Worm (Caenorhabditis elegans) whole organism, L2 larva: ENCODE measurements around the gene ZK829.7.

Experiments
- C34F6.9 ChIP-seq: fragments of 150-350 bp; optimal IDR thresholded peaks from 2 replicates; lab custom pipeline; 2014; ENCODE audit warnings: missing biosample characterization, missing genetic modification characterization
- F13H6.1 ChIP-seq: sonication (generic microtip); optimal IDR thresholded peaks from 2 replicates; lab custom pipeline; 2016; ENCODE audit warnings: missing genetic modification characterization, missing compliant biosample characterization
- R02D3.7 ChIP-seq: fragments of 150-350 bp; optimal IDR thresholded peaks from 2 replicates; lab custom pipeline; 2014; ENCODE audit warnings: missing biosample characterization, missing genetic modification characterization
- ZK546.5 ChIP-seq: sonication (generic microtip); optimal IDR thresholded peaks from 2 replicates; lab custom pipeline; 2017; ENCODE audit warnings: missing biosample characterization, missing genetic modification characterization
- alr-1 ChIP-seq: fragments of 150-350 bp; optimal IDR thresholded peaks from 2 replicates; lab custom pipeline; 2014; ENCODE audit warnings: missing biosample characterization, missing genetic modification characterization
- ama-1 ChIP-seq: fragments of 150-350 bp; optimal IDR thresholded peaks from 2 replicates; lab custom pipeline; 2018; ENCODE audit warnings: inconsistent platforms
- blmp-1 ChIP-seq: sonication (generic microtip); optimal IDR thresholded peaks from 2 replicates; lab custom pipeline; 2017; ENCODE audit warnings: missing genetic modification characterization, mild to moderate bottlenecking, missing compliant biosample characterization, antibody characterized with exemption, moderate library complexity; ENCODE audit not compliant: insufficient read depth
- ceh-16 ChIP-seq: fragments of 150-350 bp; optimal IDR thresholded peaks from 2 replicates; lab custom pipeline; 2014; ENCODE audit warnings: missing biosample characterization, missing genetic modification characterization
- ceh-82 ChIP-seq: fragments of 150-350 bp; optimal IDR thresholded peaks from 2 replicates; lab custom pipeline; 2014; ENCODE audit warnings: missing biosample characterization, missing genetic modification characterization
- crh-2 ChIP-seq: sonication (generic microtip); optimal IDR thresholded peaks from 2 replicates; lab custom pipeline; 2017; ENCODE audit warnings: missing biosample characterization, missing genetic modification characterization
- dmd-4 ChIP-seq: sonication (generic microtip); optimal IDR thresholded peaks from 2 replicates; lab custom pipeline; 2017; ENCODE audit warnings: missing biosample characterization, missing genetic modification characterization
- egl-27 ChIP-seq: sonication (generic microtip); optimal IDR thresholded peaks from 3 replicates; lab custom pipeline; 2017; ENCODE audit warnings: missing biosample characterization, missing genetic modification reagents, missing genetic modification characterization
- elt-1 ChIP-seq: fragments of 150-350 bp; optimal IDR thresholded peaks from 2 replicates; lab custom pipeline; 2014; ENCODE audit warnings: missing biosample characterization, missing genetic modification characterization
- elt-3 ChIP-seq: sonication (generic microtip); optimal IDR thresholded peaks from 2 replicates; lab custom pipeline; 2017; ENCODE audit warnings: missing biosample characterization, missing genetic modification characterization
- fos-1 ChIP-seq: fragments of 150-350 bp; optimal IDR thresholded peaks from 2 replicates; lab custom pipeline; 2014; ENCODE audit warnings: missing biosample characterization, missing genetic modification characterization
- gmeb-1 ChIP-seq: fragments of 150-350 bp; optimal IDR thresholded peaks from 2 replicates; lab custom pipeline; 2014; ENCODE audit warnings: missing biosample characterization, missing genetic modification characterization
- lin-11 ChIP-seq: fragments of 150-350 bp; sonication (generic microtip); optimal IDR thresholded peaks from 2 replicates; lab custom pipeline; 2014; ENCODE audit warnings: missing biosample characterization, missing genetic modification characterization, inconsistent platforms, mixed read lengths
- lin-13 ChIP-seq: fragments of 150-350 bp; optimal IDR thresholded peaks from 2 replicates; lab custom pipeline; 2014; ENCODE audit warnings: missing biosample characterization, missing genetic modification reagents, missing genetic modification characterization
- lin-39 ChIP-seq: fragments of 150-350 bp; optimal IDR thresholded peaks from 2 replicates; lab custom pipeline; 2014; ENCODE audit warnings: missing biosample characterization, missing genetic modification reagents, missing genetic modification characterization
- lsy-2 ChIP-seq, 2 experiments: fragments of 150-350 bp in 1 of 2; sonication (generic microtip) in 1 of 2; optimal IDR thresholded peaks; 2 replicates each; lab custom pipeline; 2014 to 2017; ENCODE audit warnings: missing biosample characterization in 2 of 2, missing genetic modification characterization in 2 of 2
- mab-5 ChIP-seq: fragments of 150-350 bp; optimal IDR thresholded peaks from 2 replicates; lab custom pipeline; 2014; ENCODE audit warnings: missing biosample characterization, missing genetic modification characterization
- mbf-1 ChIP-seq: sonication (generic microtip); optimal IDR thresholded peaks from 2 replicates; lab custom pipeline; 2017; ENCODE audit warnings: missing biosample characterization, missing genetic modification characterization
- mdl-1 ChIP-seq, 2 experiments: fragments of 150-350 bp in 1 of 2; sonication (generic microtip) in 1 of 2; optimal IDR thresholded peaks; 2 replicates each; lab custom pipeline; 2017; ENCODE audit warnings: missing biosample characterization in 2 of 2, missing genetic modification characterization in 2 of 2
- nhr-10 ChIP-seq: sonication (generic microtip); optimal IDR thresholded peaks from 2 replicates; lab custom pipeline; 2017; ENCODE audit warnings: missing biosample characterization, missing genetic modification characterization
- nhr-11 ChIP-seq: fragments of 150-350 bp; optimal IDR thresholded peaks from 2 replicates; lab custom pipeline; 2014; ENCODE audit warnings: missing biosample characterization, missing genetic modification characterization
- nhr-12 ChIP-seq: fragments of 150-350 bp; optimal IDR thresholded peaks from 2 replicates; lab custom pipeline; 2014; ENCODE audit warnings: missing biosample characterization, missing genetic modification characterization
- nhr-129 ChIP-seq: fragments of 150-350 bp; optimal IDR thresholded peaks from 2 replicates; lab custom pipeline; 2014; ENCODE audit warnings: missing biosample characterization, missing genetic modification characterization
- nhr-21 ChIP-seq: fragments of 150-350 bp; optimal IDR thresholded peaks from 2 replicates; lab custom pipeline; 2014; ENCODE audit warnings: missing biosample characterization, missing genetic modification characterization
- nhr-23 ChIP-seq: fragments of 150-350 bp; optimal IDR thresholded peaks from 2 replicates; lab custom pipeline; 2014; ENCODE audit warnings: missing biosample characterization, missing genetic modification reagents, missing genetic modification characterization
- nhr-237 ChIP-seq: fragments of 150-350 bp; optimal IDR thresholded peaks from 2 replicates; lab custom pipeline; 2014; ENCODE audit warnings: missing biosample characterization, missing genetic modification characterization
- nhr-25 ChIP-seq: fragments of 150-350 bp; sonication (generic microtip); optimal IDR thresholded peaks from 3 replicates; lab custom pipeline; 2014; ENCODE audit warnings: missing biosample characterization, missing genetic modification characterization
- nhr-6 ChIP-seq: fragments of 150-350 bp; optimal IDR thresholded peaks from 2 replicates; lab custom pipeline; 2014; ENCODE audit warnings: missing biosample characterization, missing genetic modification characterization
- peb-1 ChIP-seq: fragments of 150-350 bp; optimal IDR thresholded peaks from 2 replicates; lab custom pipeline; 2014; ENCODE audit warnings: missing biosample characterization, missing genetic modification characterization
- sem-4 ChIP-seq: fragments of 150-350 bp; optimal IDR thresholded peaks from 2 replicates; lab custom pipeline; 2014; ENCODE audit warnings: missing biosample characterization, missing genetic modification reagents, missing genetic modification characterization
- skn-1 ChIP-seq: sonication (generic microtip); optimal IDR thresholded peaks from 2 replicates; lab custom pipeline; 2017; ENCODE audit warnings: missing biosample characterization, missing genetic modification characterization
- sma-3 ChIP-seq: sonication (generic microtip); optimal IDR thresholded peaks from 2 replicates; lab custom pipeline; 2016; ENCODE audit warnings: missing genetic modification reagents, missing genetic modification characterization, missing compliant biosample characterization
- sma-9 ChIP-seq, 2 experiments: fragments of 150-350 bp in 1 of 2; sonication (generic microtip) in 1 of 2; optimal IDR thresholded peaks; 2 replicates each; lab custom pipeline; 2014 to 2016; ENCODE audit warnings: missing genetic modification characterization in 2 of 2, mild to moderate bottlenecking in 1 of 2, missing biosample characterization in 1 of 2, missing compliant biosample characterization in 1 of 2, missing genetic modification reagents in 1 of 2, moderate library complexity in 1 of 2
- unc-39 ChIP-seq: fragments of 150-350 bp; optimal IDR thresholded peaks from 2 replicates; lab custom pipeline; 2014; ENCODE audit warnings: missing biosample characterization, missing genetic modification characterization
- unc-55 ChIP-seq: fragments of 150-350 bp; sonication (generic microtip); optimal IDR thresholded peaks from 3 replicates; lab custom pipeline; 2014; ENCODE audit warnings: missing biosample characterization, missing genetic modification reagents, missing genetic modification characterization
- unc-62 ChIP-seq: fragments of 150-350 bp; optimal IDR thresholded peaks from 2 replicates; lab custom pipeline; 2014; ENCODE audit warnings: missing biosample characterization, missing genetic modification reagents, missing genetic modification characterization
- zag-1 ChIP-seq: fragments of 150-350 bp; optimal IDR thresholded peaks from 2 replicates; lab custom pipeline; 2014; ENCODE audit warnings: missing biosample characterization, missing genetic modification characterization
- ztf-1 ChIP-seq: fragments of 200-800 bp; sonication (Bioruptor generic); conservative IDR thresholded peaks from 2 replicates; pipeline ENCODE4 v1.3.6; 2022; ENCODE audit warnings: missing genetic modification characterization, missing compliant biosample characterization
- ztf-11 ChIP-seq: sonication (generic microtip); optimal IDR thresholded peaks from 2 replicates; lab custom pipeline; 2017; ENCODE audit warnings: missing biosample characterization, missing genetic modification characterization
- ztf-4 ChIP-seq: fragments of 150-350 bp; optimal IDR thresholded peaks from 2 replicates; lab custom pipeline; 2014; ENCODE audit warnings: missing biosample characterization, missing genetic modification characterization

Gene ZK829.7

ce11 chrIV:11916907-11917306, 44.4 kb downstream of the ZK829.7 start, which contains the start of gene ZK822.10:
Gene ZK822.10, plus strand, starts transcription at chrIV:11917137.
- TF ChIP-seq fos-1 (peak; percentile 12), F13H6.1 (tag; lab: Kevin White, UChicago) (peak; percentile 49), nhr-129 (tag; lab: Kevin White, UChicago) (peak; percentile 9), C34F6.9 (tag; lab: Kevin White, UChicago) (no peak), sma-9 (GFP tag; optimal IDR thresholded peaks at IDR 0.05; lab: Kevin White, UChicago) (peak; percentile 35), sma-9 (tag; optimal IDR thresholded peaks at IDR 0.05; lab: Kevin White, UChicago) (no peak), lsy-2 (tag; optimal IDR thresholded peaks at IDR 0.05; lab: Kevin White, UChicago) (no peak)

ce11 chrIV:11915768-11916453, 45.4 kb downstream of the ZK829.7 start, which contains the start of gene ZK822.9:
Gene ZK822.9, plus strand, starts transcription at chrIV:11915947.
- TF ChIP-seq mdl-1 (tag; optimal IDR thresholded peaks at IDR 0.05; lab: Kevin White, UChicago) (peak in 1 of 2 experiments; percentile 2), nhr-21 (tag; lab: Kevin White, UChicago) (peak; percentile 31), ztf-1 (GFP tag; lab: Robert Waterston, UW) (no peak), nhr-25 (tag; lab: Kevin White, UChicago) (no peak), crh-2 (peak; percentile 3), mbf-1 (tag; lab: Kevin White, UChicago) (no peak), sma-9 (GFP tag; optimal IDR thresholded peaks at IDR 0.05; lab: Kevin White, UChicago) (peak; percentile 31), sma-9 (tag; optimal IDR thresholded peaks at IDR 0.05; lab: Kevin White, UChicago) (peak; percentile 14), fos-1 (peak; percentile 11)

ce11 chrIV:11914837-11915737, 46.2 kb downstream of the ZK829.7 start, which contains the start of gene fat-6:
Gene fat-6, minus strand, starts transcription at chrIV:11915687.
- no peak for TF ChIP-seq ceh-82 (tag; lab: Kevin White, UChicago)
- no peak for TF ChIP-seq dmd-4 (tag; lab: Kevin White, UChicago)
- TF ChIP-seq elt-1 (tag; lab: Kevin White, UChicago): no peak
- TF ChIP-seq ztf-4: no peak
- TF ChIP-seq ZK546.5 (tag; lab: Kevin White, UChicago): no peak
- no peak for TF ChIP-seq mbf-1 (tag; lab: Kevin White, UChicago)
- no peak for TF ChIP-seq mdl-1 (tag; optimal IDR thresholded peaks at IDR 0.05; lab: Kevin White, UChicago)
- peak; percentile 72 for TF ChIP-seq sma-9 (GFP tag; optimal IDR thresholded peaks at IDR 0.05; lab: Kevin White, UChicago)
- no peak for TF ChIP-seq sma-9 (tag; optimal IDR thresholded peaks at IDR 0.05; lab: Kevin White, UChicago)
- TF ChIP-seq unc-39 (tag; lab: Kevin White, UChicago): no peak
- TF ChIP-seq nhr-11 (tag; lab: Kevin White, UChicago): no peak
- TF ChIP-seq alr-1 (tag; lab: Kevin White, UChicago): no peak
- no peak for TF ChIP-seq nhr-10 (tag; lab: Kevin White, UChicago)
- TF ChIP-seq nhr-23 (tag; lab: Kevin White, UChicago): no peak
- no peak for TF ChIP-seq sem-4 (tag; lab: Kevin White, UChicago)
- TF ChIP-seq ztf-1 (GFP tag; lab: Robert Waterston, UW): no peak
- no peak for TF ChIP-seq skn-1 (tag; lab: Kevin White, UChicago)
- peak in 1 of 2 experiments; percentile 14 for TF ChIP-seq lsy-2 (tag; optimal IDR thresholded peaks at IDR 0.05; lab: Kevin White, UChicago)
- TF ChIP-seq elt-3 (tag; lab: Kevin White, UChicago): no peak
- TF ChIP-seq ztf-11 (tag; lab: Kevin White, UChicago): no peak
- TF ChIP-seq lin-13 (GFP tag; lab: Kevin White, UChicago): no peak
- no peak for TF ChIP-seq egl-27 (tag; lab: Kevin White, UChicago)
- no peak for TF ChIP-seq lin-39 (tag; lab: Kevin White, UChicago)
- TF ChIP-seq fos-1: peak; percentile 65
- TF ChIP-seq ceh-16 (tag; lab: Kevin White, UChicago): no peak
- no peak for TF ChIP-seq blmp-1 (tag; lab: Kevin White, UChicago)
- peak; percentile 3 for TF ChIP-seq nhr-25 (tag; lab: Kevin White, UChicago)
- no peak for TF ChIP-seq peb-1 (tag; lab: Kevin White, UChicago)
- no peak for TF ChIP-seq nhr-237
- peak; percentile 17 for TF ChIP-seq F13H6.1 (tag; lab: Kevin White, UChicago)
- no peak for TF ChIP-seq nhr-129 (tag; lab: Kevin White, UChicago)
- TF ChIP-seq nhr-12 (tag; lab: Kevin White, UChicago): no peak
- no peak for TF ChIP-seq C34F6.9 (tag; lab: Kevin White, UChicago)
- TF ChIP-seq zag-1 (tag; lab: Kevin White, UChicago): no peak
- no peak for TF ChIP-seq ama-1 (lab: Kevin White, UChicago)
- TF ChIP-seq R02D3.7 (tag; lab: Kevin White, UChicago): no peak
- TF ChIP-seq nhr-21 (tag; lab: Kevin White, UChicago): peak; percentile 53
- no peak for TF ChIP-seq mab-5 (tag; lab: Kevin White, UChicago)
- TF ChIP-seq lin-11 (tag; lab: Kevin White, UChicago): no peak
- peak; percentile 45 for TF ChIP-seq crh-2
- TF ChIP-seq unc-62 (GFP tag; lab: Kevin White, UChicago): no peak
- TF ChIP-seq gmeb-1 (tag; lab: Kevin White, UChicago): peak; percentile 24
- TF ChIP-seq sma-3: peak; percentile 36
- no peak for TF ChIP-seq unc-55
- no peak for TF ChIP-seq nhr-6 (tag; lab: Kevin White, UChicago)
